Worm (Caenorhabditis elegans): ENCODE data around the gene glc-1.

ce11 chrV:16175757-16176156 is 43.7 kb upstream of the glc-1 start, which contains the start of gene cyp-33D1:
- TF ChIP-seq unc-130 (tag; optimal IDR thresholded peaks at IDR 0.05) (no peak), nhr-11 (tag; optimal IDR thresholded peaks at IDR 0.05) (no peak), ceh-82 (tag; optimal IDR thresholded peaks at IDR 0.05) (no peak), unc-62 (GFP tag; optimal IDR thresholded peaks at IDR 0.05) (no peak), elt-3 (tag; optimal IDR thresholded peaks at IDR 0.05) (no peak), skn-1 (tag; optimal IDR thresholded peaks at IDR 0.05) (no peak), dsc-1 (tag; optimal IDR thresholded peaks at IDR 0.05) (no peak), nhr-77 (tag; optimal IDR thresholded peaks at IDR 0.05) (no peak), rnt-1 (tag; optimal IDR thresholded peaks at IDR 0.05) (no peak), jun-1 (tag; optimal IDR thresholded peaks at IDR 0.05) (no peak), ceh-8 (GFP tag; optimal IDR thresholded peaks at IDR 0.05) (no peak), ama-1 (optimal IDR thresholded peaks at IDR 0.05) (no peak), fkh-10 (GFP tag; optimal IDR thresholded peaks at IDR 0.05) (no peak), snu-23 (GFP tag; optimal IDR thresholded peaks at IDR 0.05) (no peak)
